Fruit fly (Drosophila melanogaster) whole organism, embryonic: Measurements from ENCODE around the gene CG12990.

Source experiments
- Blimp-1 ChIP-seq: fragments of 200-800 bp; sonication (Bioruptor generic); optimal IDR thresholded peaks from 3 replicates; lab custom pipeline; 2018; ENCODE audit warnings: missing biosample characterization, missing genetic modification characterization, mild to moderate bottlenecking, moderate library complexity, missing genetic modification reagents
- BtbVII ChIP-seq: fragments of 200-800 bp; sonication (Bioruptor generic); optimal IDR thresholded peaks from 3 replicates; lab custom pipeline; 2017; ENCODE audit warnings: missing biosample characterization, mild to moderate bottlenecking, missing genetic modification characterization
- CG13894 ChIP-seq: fragments of 200-800 bp; sonication (Bioruptor generic); optimal IDR thresholded peaks from 3 replicates; lab custom pipeline; 2018; ENCODE audit warnings: missing biosample characterization, mild to moderate bottlenecking, missing genetic modification characterization, moderate library complexity
- CG1529 ChIP-seq: fragments of 200-800 bp; sonication (Bioruptor generic); optimal IDR thresholded peaks from 3 replicates; lab custom pipeline; 2018; ENCODE audit warnings: missing biosample characterization, missing genetic modification characterization
- CG15514 ChIP-seq: fragments of 200-800 bp; sonication (Bioruptor generic); optimal IDR thresholded peaks from 3 replicates; lab custom pipeline; 2017; ENCODE audit warnings: missing biosample characterization, missing genetic modification characterization, mild to moderate bottlenecking, moderate library complexity, missing genetic modification reagents
- CG16813 ChIP-seq: fragments of 200-800 bp; sonication (Bioruptor generic); IDR thresholded peaks from 3 replicates; pipeline ENCODE4 v1.3.6; 2022; ENCODE audit warnings: missing biosample characterization, missing genetic modification characterization; ENCODE audit not compliant: partially characterized antibody
- CG18262 ChIP-seq: fragments of 200-800 bp; optimal IDR thresholded peaks from 3 replicates; lab custom pipeline; 2019; ENCODE audit warnings: missing biosample characterization, mild to moderate bottlenecking, missing genetic modification characterization, moderate library complexity
- CG18476 ChIP-seq: fragments of 200-800 bp; sonication (Bioruptor generic); optimal IDR thresholded peaks from 2 replicates; lab custom pipeline; 2016; ENCODE audit warnings: missing biosample characterization, mild to moderate bottlenecking, missing genetic modification characterization
- CG30020 ChIP-seq: fragments of 200-800 bp; optimal IDR thresholded peaks from 2 replicates; lab custom pipeline; 2019; ENCODE audit warnings: missing biosample characterization, mild to moderate bottlenecking, missing genetic modification characterization, moderate library complexity
- CG33557 ChIP-seq: fragments of 200-800 bp; sonication (Bioruptor generic); optimal IDR thresholded peaks from 2 replicates; lab custom pipeline; 2019; ENCODE audit warnings: missing biosample characterization, mild to moderate bottlenecking, missing genetic modification characterization, moderate library complexity
- CG34376 ChIP-seq: fragments of 200-800 bp; sonication (Bioruptor generic); optimal IDR thresholded peaks from 2 replicates; lab custom pipeline; 2018; ENCODE audit warnings: missing biosample characterization, mild to moderate bottlenecking, missing genetic modification characterization
- CG3838 ChIP-seq: fragments of 200-800 bp; sonication (Bioruptor generic); optimal IDR thresholded peaks from 3 replicates; lab custom pipeline; 2016; ENCODE audit warnings: missing biosample characterization, missing genetic modification characterization
- CG4360 ChIP-seq: fragments of 200-800 bp; sonication (Bioruptor generic); IDR thresholded peaks from 2 replicates; pipeline ENCODE4 v1.3.6; 2022; ENCODE audit warnings: missing biosample characterization, missing genetic modification characterization
- CG4707 ChIP-seq: fragments of 200-800 bp; sonication (Bioruptor generic); optimal IDR thresholded peaks from 2 replicates; lab custom pipeline; 2018; ENCODE audit warnings: missing biosample characterization, mild to moderate bottlenecking, missing genetic modification characterization, moderate library complexity
- CG4730 ChIP-seq: fragments of 200-800 bp; sonication (Bioruptor generic); IDR thresholded peaks from 2 replicates; pipeline ENCODE4 v1.3.6; 2022; ENCODE audit warnings: missing biosample characterization, missing genetic modification characterization
- CG7963 ChIP-seq: fragments of 200-800 bp; sonication (Bioruptor generic); IDR thresholded peaks from 3 replicates; pipeline ENCODE4 v1.3.6; 2022; ENCODE audit warnings: missing biosample characterization, missing genetic modification characterization; ENCODE audit not compliant: partially characterized antibody
- CG7987 ChIP-seq: fragments of 200-800 bp; sonication (Bioruptor generic); optimal IDR thresholded peaks from 2 replicates; lab custom pipeline; 2018; ENCODE audit warnings: missing biosample characterization, mild to moderate bottlenecking, missing genetic modification characterization, moderate library complexity
- CG9437 ChIP-seq: fragments of 200-800 bp; sonication (Bioruptor generic); optimal IDR thresholded peaks from 2 replicates; lab custom pipeline; 2018; ENCODE audit warnings: missing biosample characterization, mild to moderate bottlenecking, missing genetic modification characterization
- HLHmδ ChIP-seq: fragments of 200-800 bp; sonication (Bioruptor generic); optimal IDR thresholded peaks from 2 replicates; lab custom pipeline; 2018; ENCODE audit warnings: missing biosample characterization, mild to moderate bottlenecking, missing genetic modification characterization, moderate library complexity
- Hey ChIP-seq: fragments of 200-800 bp; sonication (Bioruptor generic); optimal IDR thresholded peaks from 3 replicates; lab custom pipeline; 2018; ENCODE audit warnings: missing biosample characterization, mild to moderate bottlenecking, missing genetic modification characterization
- HmgZ ChIP-seq: fragments of 200-800 bp; sonication (Bioruptor generic); optimal IDR thresholded peaks from 2 replicates; lab custom pipeline; 2018; ENCODE audit warnings: missing biosample characterization, mild to moderate bottlenecking, missing genetic modification characterization
- Hmx ChIP-seq: fragments of 200-800 bp; sonication (Bioruptor generic); optimal IDR thresholded peaks from 2 replicates; lab custom pipeline; 2016; ENCODE audit warnings: missing biosample characterization, missing genetic modification characterization
- Hr78 ChIP-seq, 2 experiments: fragments of 200-800 bp in 1 of 2; fragments of >200 bp in 1 of 2; sonication (Bioruptor generic) in 1 of 2; optimal IDR thresholded peaks; 2 replicates each; lab custom pipeline; 2017 to 2019; ENCODE audit warnings: missing biosample characterization in 2 of 2, missing genetic modification characterization in 2 of 2, mild to moderate bottlenecking in 1 of 2, moderate library complexity in 1 of 2
- MBD-R2 ChIP-seq: fragments of 200-800 bp; sonication (Bioruptor generic); IDR thresholded peaks from 2 replicates; pipeline ENCODE4 v1.3.6; 2022; ENCODE audit warnings: missing biosample characterization, missing genetic modification characterization
- MTF-1 ChIP-seq: fragments of 200-800 bp; sonication (Bioruptor generic); optimal IDR thresholded peaks from 2 replicates; lab custom pipeline; 2018; ENCODE audit warnings: missing biosample characterization, mild to moderate bottlenecking, missing genetic modification characterization, borderline replicate concordance
- Max ChIP-seq: fragments of 200-800 bp; sonication (Bioruptor generic); optimal IDR thresholded peaks from 2 replicates; lab custom pipeline; 2016; ENCODE audit warnings: missing biosample characterization, mild to moderate bottlenecking, missing genetic modification characterization
- Med ChIP-seq: fragments of 200-800 bp; sonication (Bioruptor generic); peaks from one replicate; lab custom pipeline; 2016; ENCODE audit warnings: missing biosample characterization, missing genetic modification characterization, mild to moderate bottlenecking, inconsistent platforms, moderate library complexity
- Nf-YB ChIP-seq: fragments of 200-800 bp; sonication (Bioruptor generic); optimal IDR thresholded peaks from 3 replicates; lab custom pipeline; 2019; ENCODE audit warnings: missing biosample characterization, mild to moderate bottlenecking, missing genetic modification characterization, moderate library complexity
- NfI ChIP-seq: fragments of 200-800 bp; sonication (Bioruptor generic); optimal IDR thresholded peaks from 3 replicates; lab custom pipeline; 2018; ENCODE audit warnings: missing biosample characterization, mild to moderate bottlenecking, missing genetic modification characterization, moderate library complexity
- Poxn ChIP-seq: fragments of 200-800 bp; sonication (Bioruptor generic); IDR thresholded peaks from 2 replicates; pipeline ENCODE4 v1.3.6; 2022; ENCODE audit warnings: missing biosample characterization, missing genetic modification characterization
- amos ChIP-seq: fragments of 200-800 bp; sonication (Bioruptor generic); IDR thresholded peaks from 2 replicates; pipeline ENCODE4 v1.3.6; 2022; ENCODE audit warnings: missing biosample characterization, missing genetic modification characterization; ENCODE audit not compliant: partially characterized antibody
- ase ChIP-seq: fragments of 200-800 bp; sonication (Bioruptor generic); IDR thresholded peaks from 3 replicates; pipeline ENCODE4 v1.3.6; 2022; ENCODE audit warnings: missing biosample characterization, missing genetic modification characterization
- az2 ChIP-seq: fragments of 200-800 bp; sonication (Bioruptor generic); optimal IDR thresholded peaks from 3 replicates; lab custom pipeline; 2016; ENCODE audit warnings: missing biosample characterization, missing genetic modification characterization
- bab2 ChIP-seq: fragments of 200-800 bp; sonication (Bioruptor generic); optimal IDR thresholded peaks from 2 replicates; lab custom pipeline; 2016; ENCODE audit warnings: missing biosample characterization, missing genetic modification characterization
- caup ChIP-seq: fragments of 200-800 bp; sonication (Bioruptor generic); optimal IDR thresholded peaks from 3 replicates; lab custom pipeline; 2017; ENCODE audit warnings: missing biosample characterization, mild to moderate bottlenecking, missing genetic modification characterization, moderate library complexity; ENCODE audit not compliant: severe bottlenecking
- ci ChIP-seq: fragments of 200-800 bp; sonication (Bioruptor generic); IDR thresholded peaks from 3 replicates; pipeline ENCODE4 v1.3.6; 2022; ENCODE audit warnings: missing biosample characterization, missing genetic modification characterization
- dati ChIP-seq: fragments of 200-800 bp; sonication (Bioruptor generic); IDR thresholded peaks from 2 replicates; pipeline ENCODE4 v1.3.6; 2022; ENCODE audit warnings: missing biosample characterization, missing genetic modification characterization
- ems ChIP-seq: fragments of 200-800 bp; sonication (Bioruptor generic); optimal IDR thresholded peaks from 3 replicates; lab custom pipeline; 2016; ENCODE audit warnings: missing biosample characterization, missing genetic modification characterization
- gcm2 ChIP-seq: fragments of 200-800 bp; sonication (Bioruptor generic); optimal IDR thresholded peaks from 2 replicates; lab custom pipeline; 2016; ENCODE audit warnings: missing biosample characterization, missing genetic modification characterization
- kay ChIP-seq: fragments of 200-800 bp; sonication (Bioruptor generic); optimal IDR thresholded peaks from 2 replicates; lab custom pipeline; 2016; ENCODE audit warnings: missing biosample characterization, missing genetic modification characterization
- lilli ChIP-seq: fragments of 200-800 bp; sonication (Bioruptor generic); optimal IDR thresholded peaks from 3 replicates; lab custom pipeline; 2016; ENCODE audit warnings: missing biosample characterization, missing genetic modification characterization
- nau ChIP-seq: fragments of 200-800 bp; sonication (Bioruptor generic); optimal IDR thresholded peaks from 3 replicates; lab custom pipeline; 2017; ENCODE audit warnings: missing biosample characterization, mild to moderate bottlenecking, missing genetic modification characterization, missing genetic modification reagents
- nerfin-1 ChIP-seq: fragments of 200-800 bp; sonication (Bioruptor generic); optimal IDR thresholded peaks from 3 replicates; lab custom pipeline; 2019; ENCODE audit warnings: missing biosample characterization, mild to moderate bottlenecking, missing genetic modification characterization, moderate library complexity
- phol ChIP-seq: fragments of 200-800 bp; sonication (Bioruptor generic); optimal IDR thresholded peaks from 3 replicates; lab custom pipeline; 2018; ENCODE audit warnings: missing biosample characterization, mild to moderate bottlenecking, missing genetic modification characterization, moderate library complexity
- pros ChIP-seq: fragments of 200-800 bp; sonication (Bioruptor generic); optimal IDR thresholded peaks from 3 replicates; lab custom pipeline; 2019; ENCODE audit warnings: missing biosample characterization, mild to moderate bottlenecking, missing genetic modification characterization, moderate library complexity
- sens ChIP-seq: fragments of 200-800 bp; sonication (Bioruptor generic); peaks from one replicate; lab custom pipeline; 2016; ENCODE audit warnings: missing biosample characterization, missing genetic modification characterization
- sug ChIP-seq: fragments of 200-800 bp; optimal IDR thresholded peaks from 2 replicates; lab custom pipeline; 2019; ENCODE audit warnings: missing biosample characterization, mild to moderate bottlenecking, missing genetic modification characterization, moderate library complexity
- toy ChIP-seq: fragments of 200-800 bp; sonication (Bioruptor generic); IDR thresholded peaks from 2 replicates; pipeline ENCODE4 v1.3.6; 2022; ENCODE audit warnings: missing biosample characterization, missing genetic modification characterization
- vnd ChIP-seq: fragments of 200-800 bp; sonication (Bioruptor generic); IDR thresholded peaks from 3 replicates; pipeline ENCODE4 v1.3.6; 2022; ENCODE audit warnings: missing biosample characterization, missing genetic modification characterization; ENCODE audit not compliant: partially characterized antibody

The CG12990 gene

DNA sequence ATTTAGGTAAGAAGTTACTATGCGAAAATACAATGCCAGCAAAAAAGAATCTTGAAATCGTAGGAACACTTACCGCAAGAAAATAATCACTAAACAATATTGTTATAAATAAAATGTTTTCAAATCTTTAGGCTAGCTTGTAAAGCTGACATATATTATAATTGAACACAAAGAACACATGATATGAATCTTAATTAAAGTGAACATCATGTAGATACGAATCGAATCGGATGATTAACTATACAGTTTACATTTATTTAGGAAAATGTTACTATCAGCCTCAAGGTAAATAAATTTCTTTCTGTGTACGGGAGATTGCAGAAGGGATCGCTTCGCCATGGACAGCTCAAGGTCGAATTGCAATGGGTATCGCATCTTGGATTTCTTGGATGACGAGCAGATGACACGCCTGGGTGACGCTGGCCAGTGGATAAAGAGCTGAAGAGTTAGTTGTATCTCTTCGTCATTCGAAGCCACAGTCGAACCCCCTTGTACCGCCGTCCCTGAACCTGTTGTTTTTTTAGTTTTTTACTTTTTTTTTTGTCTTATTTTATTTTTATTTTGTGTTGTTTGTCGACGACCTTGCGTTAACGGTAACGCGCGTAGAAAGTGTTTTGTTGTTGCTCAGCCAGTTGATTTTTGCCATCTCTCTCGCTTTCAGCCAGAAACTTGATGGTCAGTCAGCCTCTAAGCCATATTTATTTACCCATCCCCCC is 6.4 kb upstream of the CG12990 start (continued):
- no peak for TF ChIP-seq az2 (GFP tag; lab: Kevin White, UChicago)
- no peak for TF ChIP-seq gcm2 (GFP tag; lab: Kevin White, UChicago)
- peak; percentile 2 for TF ChIP-seq phol (tag; lab: Kevin White, UChicago)
- no peak for TF ChIP-seq CG7963 (GFP tag; lab: Robert Waterston, UW)
- TF ChIP-seq sens (GFP tag; lab: Kevin White, UChicago) = peak; percentile 52
- TF ChIP-seq bab2 = no peak
- TF ChIP-seq CG7987 (GFP tag; lab: Kevin White, UChicago) = no peak
- peak; percentile 22 for TF ChIP-seq CG18262 (tag; lab: Kevin White, UChicago)
- no peak for TF ChIP-seq Nf-YB (GFP tag; lab: Kevin White, UChicago)
- no peak for TF ChIP-seq kay
- TF ChIP-seq Hr78 (GFP tag; optimal IDR thresholded peaks at IDR 0.05; lab: Kevin White, UChicago) = no peak
- no peak for TF ChIP-seq CG18476 (GFP tag; lab: Kevin White, UChicago)
- no peak for TF ChIP-seq MTF-1
- TF ChIP-seq dati (GFP tag; lab: Robert Waterston, UW) = no peak
- TF ChIP-seq ems (GFP tag; lab: Kevin White, UChicago) = no peak
- no peak for TF ChIP-seq MBD-R2 (GFP tag; lab: Robert Waterston, UW)
- no peak for TF ChIP-seq CG4730 (GFP tag; lab: Robert Waterston, UW)
- no peak for TF ChIP-seq ase (GFP tag; lab: Robert Waterston, UW)
- TF ChIP-seq ci (GFP tag; lab: Robert Waterston, UW) = 0 out of 3 replicates have a peak, but pooled peaks have one; percentile 27
- no peak for TF ChIP-seq HLHmδ (GFP tag; lab: Kevin White, UChicago)
- TF ChIP-seq, all 482 proteins: peak for 10

dm6 chrX:17659119-17659452 is 12.6 kb downstream of the CG12990 start:
- no peak for TF ChIP-seq vnd (GFP tag; lab: Robert Waterston, UW)
- TF ChIP-seq CG9437 (GFP tag; lab: Kevin White, UChicago) = no peak
- peak; percentile 24 for TF ChIP-seq HmgZ (tag; lab: Kevin White, UChicago)
- TF ChIP-seq nerfin-1 (tag; lab: Kevin White, UChicago) = no peak
- TF ChIP-seq Max (GFP tag; lab: Kevin White, UChicago) = no peak
- no peak for TF ChIP-seq Hey (tag; lab: Kevin White, UChicago)
- TF ChIP-seq pros (GFP tag; lab: Kevin White, UChicago) = peak; percentile 2
- no peak for TF ChIP-seq nau (GFP tag; lab: Kevin White, UChicago)
- TF ChIP-seq CG1529 = no peak
- TF ChIP-seq caup (GFP tag; lab: Kevin White, UChicago) = no peak
- no peak for TF ChIP-seq Blimp-1 (GFP tag; lab: Kevin White, UChicago)
- no peak for TF ChIP-seq toy (GFP tag; lab: Robert Waterston, UW)
- TF ChIP-seq CG33557 (GFP tag; lab: Kevin White, UChicago) = no peak
- no peak for TF ChIP-seq CG30020 (tag; lab: Kevin White, UChicago)
- peak; percentile 85 for TF ChIP-seq CG34376 (GFP tag; lab: Kevin White, UChicago)
- peak; percentile 9 for TF ChIP-seq sug (tag; lab: Kevin White, UChicago)
- no peak for TF ChIP-seq CG4707 (GFP tag; lab: Kevin White, UChicago)
- peak; percentile 7 for TF ChIP-seq CG15514 (GFP tag; lab: Kevin White, UChicago)
- TF ChIP-seq CG4360 = 0 out of 2 replicates have a peak, but pooled peaks have one; percentile 48
- no peak for TF ChIP-seq BtbVII
- TF ChIP-seq lilli = no peak
- TF ChIP-seq Poxn (GFP tag; lab: Robert Waterston, UW) = no peak
- TF ChIP-seq CG13894 (tag; lab: Kevin White, UChicago) = peak; percentile 10
- TF ChIP-seq Hmx (GFP tag; lab: Kevin White, UChicago) = no peak
- TF ChIP-seq CG3838 = no peak
- TF ChIP-seq NfI (GFP tag; lab: Kevin White, UChicago) = no peak
- TF ChIP-seq amos = no peak
- TF ChIP-seq CG16813 (GFP tag; lab: Robert Waterston, UW) = no peak
- TF ChIP-seq Med (GFP tag; lab: Kevin White, UChicago) = peak; percentile 51
